Fruit fly (Drosophila melanogaster) whole organism, embryonic: ENCODE measurements around the gene CG31141.
A peak's percentile ranks its signal among the peaks of the same experiment; 100 is the strongest.

Experiments
- B-H1 ChIP-seq: fragments of 200-800 bp; sonication (Bioruptor generic); IDR thresholded peaks from 3 replicates; pipeline ENCODE4 v1.3.6; 2022; ENCODE audit warnings: missing biosample characterization, missing genetic modification characterization
- CG10274 ChIP-seq: fragments of 200-800 bp; sonication (Bioruptor generic); optimal IDR thresholded peaks from 3 replicates; lab custom pipeline; 2017; ENCODE audit warnings: missing biosample characterization, mild to moderate bottlenecking, missing genetic modification characterization
- CG10654 ChIP-seq: fragments of 200-800 bp; sonication (Bioruptor generic); optimal IDR thresholded peaks from 2 replicates; lab custom pipeline; 2016; ENCODE audit warnings: missing biosample characterization, missing genetic modification characterization
- CG11093 ChIP-seq: fragments of 200-800 bp; sonication (Bioruptor generic); IDR thresholded peaks from 3 replicates; pipeline ENCODE4 v1.3.6; 2022; ENCODE audit warnings: missing biosample characterization, missing genetic modification characterization
- CG11398 ChIP-seq: fragments of 200-800 bp; sonication (Bioruptor generic); optimal IDR thresholded peaks from 2 replicates; lab custom pipeline; 2016; ENCODE audit warnings: missing biosample characterization, missing genetic modification characterization
- CG11456 ChIP-seq: fragments of 200-800 bp; sonication (Bioruptor generic); IDR thresholded peaks from 3 replicates; pipeline ENCODE4 v1.3.6; 2022; ENCODE audit warnings: missing biosample characterization, missing genetic modification characterization
- CG12071 ChIP-seq: fragments of 200-800 bp; sonication (Bioruptor generic); optimal IDR thresholded peaks from 3 replicates; lab custom pipeline; 2018; ENCODE audit warnings: missing biosample characterization, mild to moderate bottlenecking, missing genetic modification characterization
- CG12744 ChIP-seq: fragments of 200-800 bp; sonication (Bioruptor generic); optimal IDR thresholded peaks from 2 replicates; lab custom pipeline; 2016; ENCODE audit warnings: missing biosample characterization, missing genetic modification characterization
- CG15269 ChIP-seq: fragments of 200-800 bp; sonication (Bioruptor generic); optimal IDR thresholded peaks from 2 replicates; lab custom pipeline; 2018; ENCODE audit warnings: missing biosample characterization, mild to moderate bottlenecking, missing genetic modification characterization, moderate library complexity
- CG17328 ChIP-seq: fragments of 200-800 bp; sonication (Bioruptor generic); IDR thresholded peaks from 2 replicates; pipeline ENCODE4 v1.3.6; 2022; ENCODE audit warnings: missing biosample characterization, missing genetic modification characterization
- CG17361 ChIP-seq: fragments of 200-800 bp; sonication (Bioruptor generic); IDR thresholded peaks from 3 replicates; pipeline ENCODE4 v1.3.6; 2022; ENCODE audit warnings: missing biosample characterization, missing genetic modification characterization
- CG17829 ChIP-seq: fragments of 200-800 bp; optimal IDR thresholded peaks from 2 replicates; lab custom pipeline; 2019; ENCODE audit warnings: missing biosample characterization, mild to moderate bottlenecking, missing genetic modification characterization, moderate library complexity
- CG18764 ChIP-seq: fragments of 200-800 bp; sonication (Bioruptor generic); optimal IDR thresholded peaks from 3 replicates; lab custom pipeline; 2016; ENCODE audit warnings: missing biosample characterization, missing genetic modification characterization
- CG3838 ChIP-seq: fragments of 200-800 bp; sonication (Bioruptor generic); optimal IDR thresholded peaks from 3 replicates; lab custom pipeline; 2016; ENCODE audit warnings: missing biosample characterization, missing genetic modification characterization
- CG7372 ChIP-seq: fragments of 200-800 bp; sonication (Bioruptor generic); IDR thresholded peaks from 2 replicates; pipeline ENCODE4 v1.3.6; 2022; ENCODE audit warnings: missing biosample characterization, missing genetic modification characterization
- CG8765 ChIP-seq: fragments of 200-800 bp; sonication (Bioruptor generic); IDR thresholded peaks from 2 replicates; pipeline ENCODE4 v1.3.6; 2022; ENCODE audit warnings: missing biosample characterization, missing genetic modification characterization
- CG9932 ChIP-seq: fragments of 200-800 bp; sonication (Bioruptor generic); IDR thresholded peaks from 2 replicates; pipeline ENCODE4 v1.3.6; 2022; ENCODE audit warnings: missing biosample characterization, missing genetic modification characterization
- D19A ChIP-seq: fragments of 200-800 bp; optimal IDR thresholded peaks from 3 replicates; lab custom pipeline; 2019; ENCODE audit warnings: missing biosample characterization, mild to moderate bottlenecking, missing genetic modification characterization, moderate library complexity
- Dek ChIP-seq: fragments of 200-800 bp; sonication (Bioruptor generic); optimal IDR thresholded peaks from 3 replicates; lab custom pipeline; 2019; ENCODE audit warnings: missing biosample characterization, mild to moderate bottlenecking, missing genetic modification characterization, moderate library complexity
- ERR ChIP-seq: fragments of 200-800 bp; sonication (Bioruptor generic); optimal IDR thresholded peaks from 2 replicates; lab custom pipeline; 2016; ENCODE audit warnings: missing biosample characterization, missing genetic modification characterization
- Fer2 ChIP-seq: fragments of 200-800 bp; sonication (Bioruptor generic); optimal IDR thresholded peaks from 2 replicates; lab custom pipeline; 2018; ENCODE audit warnings: missing biosample characterization, mild to moderate bottlenecking, missing genetic modification characterization, moderate library complexity
- Gug ChIP-seq: fragments of 200-800 bp; sonication (Bioruptor generic); IDR thresholded peaks from 4 replicates; pipeline ENCODE4 v1.3.6; 2022; ENCODE audit warnings: missing biosample characterization, missing genetic modification characterization
- Nf-YA ChIP-seq: fragments of 200-800 bp; sonication (Bioruptor generic); IDR thresholded peaks from 2 replicates; pipeline ENCODE4 v1.3.6; 2022; ENCODE audit warnings: missing biosample characterization, missing genetic modification characterization
- Scr ChIP-seq: fragments of 200-800 bp; sonication (Bioruptor generic); IDR thresholded peaks from 2 replicates; pipeline ENCODE4 v1.3.6; 2022; ENCODE audit warnings: missing biosample characterization, missing genetic modification characterization; ENCODE audit not compliant: partially characterized antibody
- Side ChIP-seq: fragments of 200-800 bp; sonication (Bioruptor generic); optimal IDR thresholded peaks from 2 replicates; lab custom pipeline; 2016; ENCODE audit warnings: missing biosample characterization, missing genetic modification characterization
- Sox100B ChIP-seq: fragments of 200-800 bp; sonication (Bioruptor generic); optimal IDR thresholded peaks from 3 replicates; lab custom pipeline; 2018; ENCODE audit warnings: missing biosample characterization, mild to moderate bottlenecking, missing genetic modification characterization
- Trl ChIP-seq, 3 experiments: fragments of >200 bp in 2 of 3; fragments of 200-800 bp in 1 of 3; sonication (Bioruptor generic) in 1 of 3; optimal IDR thresholded peaks; 2 replicates in 1 of 3; 3 replicates in 2 of 3; lab custom pipeline; 2016 to 2017; ENCODE audit warnings: missing biosample characterization in 1 of 3, missing genetic modification characterization in 1 of 3
- Usf ChIP-seq: fragments of 200-800 bp; sonication (Bioruptor generic); optimal IDR thresholded peaks from 2 replicates; lab custom pipeline; 2017; ENCODE audit warnings: missing genotype, missing biosample characterization, missing genetic modification characterization
- abd-A ChIP-seq: fragments of 200-800 bp; sonication (Bioruptor generic); optimal IDR thresholded peaks from 3 replicates; lab custom pipeline; 2019; ENCODE audit warnings: missing biosample characterization, mild to moderate bottlenecking, missing genetic modification characterization, moderate library complexity
- ase ChIP-seq: fragments of 200-800 bp; sonication (Bioruptor generic); IDR thresholded peaks from 3 replicates; pipeline ENCODE4 v1.3.6; 2022; ENCODE audit warnings: missing biosample characterization, missing genetic modification characterization
- bsh ChIP-seq, 2 experiments: fragments of 200-800 bp; sonication (Bioruptor generic); optimal IDR thresholded peaks; 2 replicates each; lab custom pipeline; 2017 to 2018; ENCODE audit warnings: mild to moderate bottlenecking in 2 of 2, missing biosample characterization in 2 of 2, missing genetic modification characterization in 2 of 2, moderate library complexity in 1 of 2
- chinmo ChIP-seq: fragments of 200-800 bp; sonication (Bioruptor generic); IDR thresholded peaks from 4 replicates; pipeline ENCODE4 v1.3.6; 2022; ENCODE audit warnings: missing biosample characterization, missing genetic modification characterization; ENCODE audit not compliant: partially characterized antibody
- chm ChIP-seq: fragments of 200-800 bp; sonication (Bioruptor generic); IDR thresholded peaks from 2 replicates; pipeline ENCODE4 v1.3.6; 2022; ENCODE audit warnings: missing biosample characterization, missing genetic modification characterization
- danr ChIP-seq: fragments of 200-800 bp; sonication (Bioruptor generic); IDR thresholded peaks from 2 replicates; pipeline ENCODE4 v1.3.6; 2022; ENCODE audit warnings: missing biosample characterization, missing genetic modification characterization
- dpn ChIP-seq, 2 experiments: fragments of 200-800 bp; sonication (Bioruptor generic); optimal IDR thresholded peaks; 3 replicates each; lab custom pipeline; 2016; ENCODE audit warnings: missing biosample characterization in 2 of 2, missing genetic modification characterization in 2 of 2
- esg ChIP-seq: fragments of 200-800 bp; sonication (Bioruptor generic); conservative IDR thresholded peaks from 2 replicates; pipeline ENCODE4 v1.3.6; 2022; ENCODE audit warnings: missing biosample characterization, missing genetic modification characterization
- jumu ChIP-seq: fragments of 200-800 bp; sonication (Bioruptor generic); optimal IDR thresholded peaks from 3 replicates; lab custom pipeline; 2016; ENCODE audit warnings: missing biosample characterization, missing genetic modification characterization
- kni ChIP-seq: fragments of 200-800 bp; sonication (Bioruptor generic); optimal IDR thresholded peaks from 3 replicates; lab custom pipeline; 2017; ENCODE audit warnings: mild to moderate bottlenecking, missing biosample characterization, missing genetic modification reagents, missing genetic modification characterization
- nerfin-2 ChIP-seq: fragments of 200-800 bp; sonication (Bioruptor generic); IDR thresholded peaks from 2 replicates; pipeline ENCODE4 v1.3.6; 2022; ENCODE audit warnings: missing biosample characterization, missing genetic modification characterization; ENCODE audit not compliant: partially characterized antibody
- odd ChIP-seq: fragments of 200-800 bp; sonication (Bioruptor generic); optimal IDR thresholded peaks from 2 replicates; lab custom pipeline; 2017; ENCODE audit warnings: missing biosample characterization, mild to moderate bottlenecking, missing genetic modification characterization
- onecut ChIP-seq: fragments of 200-800 bp; sonication (Bioruptor generic); IDR thresholded peaks from 2 replicates; pipeline ENCODE4 v1.3.6; 2022; ENCODE audit warnings: missing biosample characterization, missing genetic modification characterization
- phol ChIP-seq: fragments of 200-800 bp; sonication (Bioruptor generic); optimal IDR thresholded peaks from 3 replicates; lab custom pipeline; 2018; ENCODE audit warnings: missing biosample characterization, mild to moderate bottlenecking, missing genetic modification characterization, moderate library complexity
- pita ChIP-seq: fragments of 200-800 bp; sonication (Bioruptor generic); optimal IDR thresholded peaks from 2 replicates; lab custom pipeline; 2017; ENCODE audit warnings: missing biosample characterization, mild to moderate bottlenecking, missing genetic modification characterization
- pum ChIP-seq: fragments of 200-800 bp; sonication (Bioruptor generic); optimal IDR thresholded peaks from 2 replicates; lab custom pipeline; 2016; ENCODE audit warnings: missing biosample characterization, missing genetic modification characterization
- ro ChIP-seq: fragments of 200-800 bp; sonication (Bioruptor generic); IDR thresholded peaks from 2 replicates; pipeline ENCODE4 v1.3.6; 2022; ENCODE audit warnings: missing biosample characterization, missing genetic modification characterization
- run ChIP-seq: fragments of 200-800 bp; sonication (Bioruptor generic); optimal IDR thresholded peaks from 3 replicates; lab custom pipeline; 2018; ENCODE audit warnings: missing biosample characterization, mild to moderate bottlenecking, missing genetic modification characterization
- sc ChIP-seq, 3 experiments: fragments of >200 bp in 2 of 3; fragments of 200-800 bp in 1 of 3; sonication (Bioruptor generic) in 1 of 3; optimal IDR thresholded peaks; 2 replicates in 2 of 3; 3 replicates in 1 of 3; lab custom pipeline; 2017; ENCODE audit warnings: mild to moderate bottlenecking in 1 of 3, missing biosample characterization in 1 of 3, missing genetic modification characterization in 1 of 3, missing genetic modification reagents in 1 of 3
- tll ChIP-seq, 2 experiments: fragments of 200-800 bp in 1 of 2; fragments of >200 bp in 1 of 2; sonication (Bioruptor generic) in 1 of 2; optimal IDR thresholded peaks; 2 replicates each; lab custom pipeline; 2017 to 2019; ENCODE audit warnings: missing biosample characterization in 2 of 2, missing genetic modification characterization in 2 of 2, mild to moderate bottlenecking in 1 of 2, moderate library complexity in 1 of 2
- z ChIP-seq: fragments of 200-800 bp; sonication (Bioruptor generic); IDR thresholded peaks from 3 replicates; pipeline ENCODE4 v1.3.6; 2022; ENCODE audit warnings: missing biosample characterization, missing genetic modification characterization
- zen ChIP-seq: fragments of 200-800 bp; sonication (Bioruptor generic); optimal IDR thresholded peaks from 3 replicates; lab custom pipeline; 2018; ENCODE audit warnings: missing biosample characterization, mild to moderate bottlenecking, missing genetic modification characterization, moderate library complexity

CG31141 gene

dm6 chr3R:23942965-23943413 is 19.9 kb downstream of the CG31141 start, which contains the start of gene Gdh (continued):
- no peak for TF ChIP-seq esg (GFP tag; lab: Robert Waterston, UW)
- peak; percentile 47 for TF ChIP-seq CG12071
- TF ChIP-seq Scr = peak; percentile 49
- TF ChIP-seq chm (GFP tag; lab: Robert Waterston, UW) = peak; percentile 70; the same call in 1 of the 2 replicates
- peak; percentile 43 for TF ChIP-seq onecut
- peak; percentile 91; the same call in 3 of the 4 replicates for TF ChIP-seq chinmo (GFP tag; lab: Robert Waterston, UW)
- no peak for TF ChIP-seq zen (tag; lab: Kevin White, UChicago)
- no peak for TF ChIP-seq Dek (tag; lab: Kevin White, UChicago)
- no peak for TF ChIP-seq abd-A (tag; lab: Kevin White, UChicago)
- TF ChIP-seq ase (GFP tag; lab: Robert Waterston, UW) = no peak
- TF ChIP-seq pita (GFP tag; lab: Kevin White, UChicago) = no peak
- TF ChIP-seq CG17328 = peak; percentile 32; the same call in 1 of the 2 replicates
- no peak for TF ChIP-seq CG3838 (GFP tag; lab: Kevin White, UChicago)
- TF ChIP-seq z (GFP tag; lab: Robert Waterston, UW) = no peak
- no peak for TF ChIP-seq tll (GFP tag; optimal IDR thresholded peaks at IDR 0.05; lab: Kevin White, UChicago)
- peak; percentile 40 for TF ChIP-seq ERR (GFP tag; lab: Kevin White, UChicago)
- no peak for TF ChIP-seq sc (optimal IDR thresholded peaks at IDR 0.05; lab: Kevin White, UChicago)
- no peak for TF ChIP-seq sc (GFP tag; optimal IDR thresholded peaks at IDR 0.05; lab: Kevin White, UChicago)
- TF ChIP-seq phol = no peak
- TF ChIP-seq CG11398 = no peak
- no peak for TF ChIP-seq ro (GFP tag; lab: Robert Waterston, UW)
- no peak for TF ChIP-seq odd (GFP tag; lab: Kevin White, UChicago)
- peak in 1 of 2 experiments; percentile 13 for TF ChIP-seq dpn (GFP tag; optimal IDR thresholded peaks at IDR 0.05; lab: Kevin White, UChicago)
- no peak for TF ChIP-seq jumu
- TF ChIP-seq Gug = no peak
- TF ChIP-seq CG7372 = no peak
- no peak for TF ChIP-seq pum
- TF ChIP-seq Fer2 (tag; lab: Kevin White, UChicago) = no peak
- no peak for TF ChIP-seq Sox100B (GFP tag; lab: Kevin White, UChicago)
- no peak; the same call in 1 of the 2 replicates for TF ChIP-seq Nf-YA (GFP tag; lab: Robert Waterston, UW)
- TF ChIP-seq Side (GFP tag; lab: Kevin White, UChicago) = no peak
- no peak for TF ChIP-seq CG10274 (GFP tag; lab: Kevin White, UChicago)
- TF ChIP-seq CG8765 (GFP tag; lab: Robert Waterston, UW) = no peak
- no peak for TF ChIP-seq run
- no peak for TF ChIP-seq CG11093
- TF ChIP-seq CG17829 (tag; lab: Kevin White, UChicago) = no peak
- peak in 1 of 2 experiments; percentile 30 for TF ChIP-seq bsh (GFP tag; optimal IDR thresholded peaks at IDR 0.05; lab: Kevin White, UChicago)
- TF ChIP-seq Usf (GFP tag; lab: Kevin White, UChicago) = no peak
- TF ChIP-seq CG9932 (GFP tag; lab: Robert Waterston, UW) = peak; percentile 45; the same call in 1 of the 2 replicates
- no peak for TF ChIP-seq CG18764
- TF ChIP-seq nerfin-2 (GFP tag; lab: Robert Waterston, UW) = no peak
- no peak; the same call in 2 of the 3 replicates for TF ChIP-seq B-H1
- TF ChIP-seq Trl (optimal IDR thresholded peaks at IDR 0.05; lab: Kevin White, UChicago) = peak; percentile 53 to 69
- TF ChIP-seq Trl (GFP tag; optimal IDR thresholded peaks at IDR 0.05; lab: Kevin White, UChicago) = peak; percentile 24
- no peak for TF ChIP-seq CG10654 (GFP tag; lab: Kevin White, UChicago)
- no peak for TF ChIP-seq CG11456 (GFP tag; lab: Robert Waterston, UW)
- TF ChIP-seq D19A = no peak
- TF ChIP-seq kni (GFP tag; lab: Kevin White, UChicago) = no peak
- no peak for TF ChIP-seq CG17361
- TF ChIP-seq CG15269 (tag; lab: Kevin White, UChicago) = peak; percentile 22
- no peak for TF ChIP-seq CG12744
- no peak for TF ChIP-seq danr
